Fruit fly (Drosophila melanogaster) whole organism, embryonic: ENCODE data around the gene CG2059.
A peak's percentile ranks its signal among the peaks of the same experiment; 100 is the strongest.

ENCODE experiments used
- Atf6 ChIP-seq: fragments of 200-800 bp; sonication (Bioruptor generic); IDR thresholded peaks from 2 replicates; pipeline ENCODE4 v1.3.6; 2022; ENCODE audit warnings: missing biosample characterization, missing genetic modification characterization
- Blimp-1 ChIP-seq: fragments of 200-800 bp; sonication (Bioruptor generic); optimal IDR thresholded peaks from 3 replicates; lab custom pipeline; 2018; ENCODE audit warnings: missing biosample characterization, missing genetic modification characterization, mild to moderate bottlenecking, moderate library complexity, missing genetic modification reagents
- CG10147 ChIP-seq: fragments of 200-800 bp; sonication (Bioruptor generic); optimal IDR thresholded peaks from 2 replicates; lab custom pipeline; 2019; ENCODE audit warnings: missing biosample characterization, mild to moderate bottlenecking, missing genetic modification characterization, moderate library complexity
- CG10321 ChIP-seq: fragments of 200-800 bp; sonication (Bioruptor generic); IDR thresholded peaks from 2 replicates; pipeline ENCODE4 v1.3.6; 2022; ENCODE audit warnings: missing biosample characterization, missing genetic modification characterization
- CG11093 ChIP-seq: fragments of 200-800 bp; sonication (Bioruptor generic); IDR thresholded peaks from 3 replicates; pipeline ENCODE4 v1.3.6; 2022; ENCODE audit warnings: missing biosample characterization, missing genetic modification characterization
- CG11723 ChIP-seq: fragments of 200-800 bp; sonication (Bioruptor generic); optimal IDR thresholded peaks from 2 replicates; lab custom pipeline; 2017; ENCODE audit warnings: missing biosample characterization, mild to moderate bottlenecking, missing genetic modification characterization
- CG12391 ChIP-seq: fragments of 200-800 bp; sonication (Bioruptor generic); optimal IDR thresholded peaks from 3 replicates; lab custom pipeline; 2018; ENCODE audit warnings: missing biosample characterization, mild to moderate bottlenecking, missing genetic modification characterization, moderate library complexity
- CG12744 ChIP-seq: fragments of 200-800 bp; sonication (Bioruptor generic); optimal IDR thresholded peaks from 2 replicates; lab custom pipeline; 2016; ENCODE audit warnings: missing biosample characterization, missing genetic modification characterization
- CG13296 ChIP-seq: fragments of 200-800 bp; sonication (Bioruptor generic); optimal IDR thresholded peaks from 3 replicates; lab custom pipeline; 2018; ENCODE audit warnings: missing biosample characterization, mild to moderate bottlenecking, missing genetic modification characterization
- CG13894 ChIP-seq: fragments of 200-800 bp; sonication (Bioruptor generic); optimal IDR thresholded peaks from 3 replicates; lab custom pipeline; 2018; ENCODE audit warnings: missing biosample characterization, mild to moderate bottlenecking, missing genetic modification characterization, moderate library complexity
- CG16779 ChIP-seq: fragments of 200-800 bp; sonication (Bioruptor generic); IDR thresholded peaks from 2 replicates; pipeline ENCODE4 v1.3.6; 2022; ENCODE audit warnings: missing biosample characterization, missing genetic modification characterization
- CG18476 ChIP-seq: fragments of 200-800 bp; sonication (Bioruptor generic); optimal IDR thresholded peaks from 2 replicates; lab custom pipeline; 2016; ENCODE audit warnings: missing biosample characterization, mild to moderate bottlenecking, missing genetic modification characterization
- CG2678 ChIP-seq: fragments of 200-800 bp; sonication (Bioruptor generic); optimal IDR thresholded peaks from 3 replicates; lab custom pipeline; 2019; ENCODE audit warnings: missing biosample characterization, mild to moderate bottlenecking, missing genetic modification characterization, moderate library complexity
- CG31365 ChIP-seq: fragments of 200-800 bp; sonication (Bioruptor generic); optimal IDR thresholded peaks from 2 replicates; lab custom pipeline; 2018; ENCODE audit warnings: missing biosample characterization, mild to moderate bottlenecking, missing genetic modification characterization
- CG43689 ChIP-seq: fragments of 200-800 bp; sonication (Bioruptor generic); IDR thresholded peaks from 2 replicates; pipeline ENCODE4 v1.3.6; 2022; ENCODE audit warnings: missing biosample characterization, missing genetic modification characterization
- CG4730 ChIP-seq: fragments of 200-800 bp; sonication (Bioruptor generic); IDR thresholded peaks from 2 replicates; pipeline ENCODE4 v1.3.6; 2022; ENCODE audit warnings: missing biosample characterization, missing genetic modification characterization
- CG6175 ChIP-seq: fragments of 200-800 bp; sonication (Bioruptor generic); IDR thresholded peaks from 3 replicates; pipeline ENCODE4 v1.3.6; 2022; ENCODE audit warnings: missing biosample characterization, missing genetic modification characterization
- CG6272 ChIP-seq: fragments of 200-800 bp; sonication (Bioruptor generic); IDR thresholded peaks from 2 replicates; pipeline ENCODE4 v1.3.6; 2022; ENCODE audit warnings: missing biosample characterization, missing genetic modification characterization
- CG7745 ChIP-seq: fragments of 200-800 bp; sonication (Bioruptor generic); optimal IDR thresholded peaks from 2 replicates; lab custom pipeline; 2018; ENCODE audit warnings: missing biosample characterization, mild to moderate bottlenecking, missing genetic modification characterization, moderate library complexity
- CG8388 ChIP-seq: fragments of 200-800 bp; sonication (Bioruptor generic); optimal IDR thresholded peaks from 2 replicates; lab custom pipeline; 2019; ENCODE audit warnings: missing biosample characterization, mild to moderate bottlenecking, missing genetic modification characterization, moderate library complexity
- CG9215 ChIP-seq: fragments of 200-800 bp; sonication (Bioruptor generic); IDR thresholded peaks from 2 replicates; pipeline ENCODE4 v1.3.6; 2022; ENCODE audit warnings: missing biosample characterization, missing genetic modification characterization
- Dfd ChIP-seq, 2 experiments: fragments of >200 bp; optimal IDR thresholded peaks; 2 replicates each; lab custom pipeline; 2017; ENCODE audit warnings: missing biosample characterization in 2 of 2, missing genetic modification characterization in 2 of 2
- Ets97D ChIP-seq: fragments of 200-800 bp; sonication (Bioruptor generic); optimal IDR thresholded peaks from 3 replicates; lab custom pipeline; 2016; ENCODE audit warnings: missing biosample characterization, missing genetic modification characterization
- HHEX ChIP-seq: fragments of 200-800 bp; sonication (Bioruptor generic); optimal IDR thresholded peaks from 3 replicates; lab custom pipeline; 2017; ENCODE audit warnings: missing biosample characterization, mild to moderate bottlenecking, missing genetic modification characterization, missing genetic modification reagents
- HLH3B ChIP-seq: fragments of 200-800 bp; sonication (Bioruptor generic); IDR thresholded peaks from 2 replicates; pipeline ENCODE4 v1.3.6; 2022; ENCODE audit warnings: missing biosample characterization, missing genetic modification characterization
- MBD-R2 ChIP-seq: fragments of 200-800 bp; sonication (Bioruptor generic); IDR thresholded peaks from 2 replicates; pipeline ENCODE4 v1.3.6; 2022; ENCODE audit warnings: missing biosample characterization, missing genetic modification characterization
- Opbp ChIP-seq: fragments of 200-800 bp; sonication (Bioruptor generic); IDR thresholded peaks from 3 replicates; pipeline ENCODE4 v1.3.6; 2022; ENCODE audit warnings: missing biosample characterization, missing genetic modification characterization; ENCODE audit not compliant: partially characterized antibody
- al ChIP-seq: fragments of 200-800 bp; sonication (Bioruptor generic); IDR thresholded peaks from 2 replicates; pipeline ENCODE4 v1.3.6; 2022; ENCODE audit warnings: missing biosample characterization, missing genetic modification characterization
- cas ChIP-seq: fragments of 200-800 bp; sonication (Bioruptor generic); IDR thresholded peaks from 2 replicates; pipeline ENCODE4 v1.3.6; 2022; ENCODE audit warnings: missing biosample characterization, missing genetic modification characterization
- chm ChIP-seq: fragments of 200-800 bp; sonication (Bioruptor generic); IDR thresholded peaks from 2 replicates; pipeline ENCODE4 v1.3.6; 2022; ENCODE audit warnings: missing biosample characterization, missing genetic modification characterization
- crc ChIP-seq: fragments of 200-800 bp; sonication (Bioruptor generic); optimal IDR thresholded peaks from 2 replicates; lab custom pipeline; 2016; ENCODE audit warnings: missing biosample characterization, missing genetic modification characterization
- dan ChIP-seq: fragments of 200-800 bp; sonication (Bioruptor generic); IDR thresholded peaks from 2 replicates; pipeline ENCODE4 v1.3.6; 2022; ENCODE audit warnings: missing biosample characterization, missing genetic modification characterization
- dimm ChIP-seq: fragments of 200-800 bp; sonication (Bioruptor generic); IDR thresholded peaks from 2 replicates; pipeline ENCODE4 v1.3.6; 2022; ENCODE audit warnings: missing biosample characterization, missing genetic modification characterization
- dmrt11E ChIP-seq: fragments of 200-800 bp; sonication (Bioruptor generic); optimal IDR thresholded peaks from 3 replicates; lab custom pipeline; 2018; ENCODE audit warnings: missing biosample characterization, mild to moderate bottlenecking, missing genetic modification characterization, moderate library complexity
- exex ChIP-seq: fragments of 200-800 bp; sonication (Bioruptor generic); optimal IDR thresholded peaks from 4 replicates; lab custom pipeline; 2018; ENCODE audit warnings: missing biosample characterization, mild to moderate bottlenecking, missing genetic modification characterization, moderate library complexity
- jing ChIP-seq: fragments of 200-800 bp; sonication (Bioruptor generic); optimal IDR thresholded peaks from 2 replicates; lab custom pipeline; 2018; ENCODE audit warnings: missing biosample characterization, mild to moderate bottlenecking, missing genetic modification characterization
- nmo ChIP-seq: fragments of 200-800 bp; sonication (Bioruptor generic); optimal IDR thresholded peaks from 2 replicates; lab custom pipeline; 2018; ENCODE audit warnings: missing biosample characterization, mild to moderate bottlenecking, missing genetic modification characterization, moderate library complexity
- odd ChIP-seq: fragments of 200-800 bp; sonication (Bioruptor generic); optimal IDR thresholded peaks from 2 replicates; lab custom pipeline; 2017; ENCODE audit warnings: missing biosample characterization, mild to moderate bottlenecking, missing genetic modification characterization
- onecut ChIP-seq: fragments of 200-800 bp; sonication (Bioruptor generic); IDR thresholded peaks from 2 replicates; pipeline ENCODE4 v1.3.6; 2022; ENCODE audit warnings: missing biosample characterization, missing genetic modification characterization
- phol ChIP-seq: fragments of 200-800 bp; sonication (Bioruptor generic); optimal IDR thresholded peaks from 3 replicates; lab custom pipeline; 2018; ENCODE audit warnings: missing biosample characterization, mild to moderate bottlenecking, missing genetic modification characterization, moderate library complexity
- pita ChIP-seq: fragments of 200-800 bp; sonication (Bioruptor generic); optimal IDR thresholded peaks from 2 replicates; lab custom pipeline; 2017; ENCODE audit warnings: missing biosample characterization, mild to moderate bottlenecking, missing genetic modification characterization
- ro ChIP-seq: fragments of 200-800 bp; sonication (Bioruptor generic); IDR thresholded peaks from 2 replicates; pipeline ENCODE4 v1.3.6; 2022; ENCODE audit warnings: missing biosample characterization, missing genetic modification characterization
- salm ChIP-seq: fragments of 200-800 bp; sonication (Bioruptor generic); optimal IDR thresholded peaks from 2 replicates; lab custom pipeline; 2018; ENCODE audit warnings: missing biosample characterization, mild to moderate bottlenecking, missing genetic modification characterization
- slp2 ChIP-seq: fragments of 200-800 bp; sonication (Bioruptor generic); optimal IDR thresholded peaks from 2 replicates; lab custom pipeline; 2016; ENCODE audit warnings: missing biosample characterization, missing genetic modification characterization
- sqz ChIP-seq: fragments of 200-800 bp; sonication (Bioruptor generic); optimal IDR thresholded peaks from 3 replicates; lab custom pipeline; 2018; ENCODE audit warnings: missing biosample characterization, mild to moderate bottlenecking, missing genetic modification characterization
- sr ChIP-seq: fragments of 200-800 bp; sonication (Bioruptor generic); IDR thresholded peaks from 3 replicates; pipeline ENCODE4 v1.3.6; 2022; ENCODE audit warnings: missing biosample characterization, missing genetic modification characterization
- tna ChIP-seq: fragments of 200-800 bp; sonication (Bioruptor generic); IDR thresholded peaks from 2 replicates; pipeline ENCODE4 v1.3.6; 2022; ENCODE audit warnings: missing biosample characterization, missing genetic modification characterization; ENCODE audit not compliant: partially characterized antibody
- ttk ChIP-seq: fragments of 200-800 bp; sonication (Bioruptor generic); IDR thresholded peaks from 2 replicates; pipeline ENCODE4 v2.1.2; 2022; ENCODE audit warnings: missing biosample characterization, missing genetic modification characterization
- unpg ChIP-seq: fragments of 200-800 bp; sonication (Bioruptor generic); optimal IDR thresholded peaks from 3 replicates; lab custom pipeline; 2018; ENCODE audit warnings: missing biosample characterization, mild to moderate bottlenecking, missing genetic modification characterization, moderate library complexity

The CG2059 gene

dm6 chrX:7317214-7318210, 31.4 kb downstream of the CG2059 start (continued):
- TF ChIP-seq CG10147 (GFP tag; lab: Kevin White, UChicago) (no peak), pita (GFP tag; lab: Kevin White, UChicago) (no peak), ttk (GFP tag; lab: Robert Waterston, UW) (no peak), HHEX (no peak), exex (tag; lab: Kevin White, UChicago) (peak; percentile 92), sqz (GFP tag; lab: Kevin White, UChicago) (peak; percentile 43), CG31365 (tag; lab: Kevin White, UChicago) (no peak), phol (tag; lab: Kevin White, UChicago) (no peak), ro (GFP tag; lab: Robert Waterston, UW) (no peak), CG4730 (GFP tag; lab: Robert Waterston, UW) (no peak), MBD-R2 (no peak), unpg (GFP tag; lab: Kevin White, UChicago) (no peak), CG7745 (tag; lab: Kevin White, UChicago) (no peak), CG16779 (GFP tag; lab: Robert Waterston, UW) (no peak), HLH3B (no peak), CG2678 (tag; lab: Kevin White, UChicago) (no peak), CG8388 (no peak), CG43689 (GFP tag; lab: Robert Waterston, UW) (no peak), odd (peak; percentile 19), CG10321 (no peak), CG6272 (no peak), Blimp-1 (GFP tag; lab: Kevin White, UChicago) (no peak), CG9215 (GFP tag; lab: Robert Waterston, UW) (no peak), dan (GFP tag; lab: Robert Waterston, UW) (no peak), dimm (GFP tag; lab: Robert Waterston, UW) (no peak), salm (tag; lab: Kevin White, UChicago) (no peak), crc (no peak), dmrt11E (tag; lab: Kevin White, UChicago) (no peak), jing (no peak), CG11093 (no peak), tna (GFP tag; lab: Robert Waterston, UW) (no peak), Opbp (GFP tag; lab: Robert Waterston, UW) (no peak), CG6175 (no peak), CG12744 (GFP tag; lab: Kevin White, UChicago) (no peak), CG13296 (GFP tag; lab: Kevin White, UChicago) (no peak), CG11723 (GFP tag; lab: Kevin White, UChicago) (no peak), CG12391 (tag; lab: Kevin White, UChicago) (no peak), Atf6 (GFP tag; lab: Robert Waterston, UW) (no peak), Ets97D (GFP tag; lab: Kevin White, UChicago) (no peak), al (GFP tag; lab: Robert Waterston, UW) (no peak), CG18476 (GFP tag; lab: Kevin White, UChicago) (no peak), slp2 (GFP tag; lab: Kevin White, UChicago) (no peak), cas (GFP tag; lab: Robert Waterston, UW) (no peak), sr (GFP tag; lab: Robert Waterston, UW) (0 out of 3 replicates have a peak, but pooled peaks have one; percentile 49), Dfd (GFP tag; optimal IDR thresholded peaks at IDR 0.05; lab: Kevin White, UChicago) (no peak), onecut (GFP tag; lab: Robert Waterston, UW) (peak; percentile 42; the same call in 1 of the 2 replicates), chm (GFP tag; lab: Robert Waterston, UW) (no peak), nmo (GFP tag; lab: Kevin White, UChicago) (no peak), CG13894 (tag; lab: Kevin White, UChicago) (peak; percentile 67)
